Fruit fly (Drosophila melanogaster) whole organism, wandering third instar larva: ENCODE measurements around the gene CG7054.

ENCODE experiments used
- Dfd ChIP-seq: fragments of >200 bp; optimal IDR thresholded peaks from 2 replicates; lab custom pipeline; 2017; ENCODE audit warnings: missing biosample characterization, missing genetic modification characterization
- Dif ChIP-seq: fragments of 200-275, 200-300 bp; sonication (Bioruptor generic); optimal IDR thresholded peaks from 2 replicates; lab custom pipeline; 2018; ENCODE audit warnings: missing biosample characterization, missing genetic modification characterization; ENCODE audit not compliant: partially characterized antibody
- GATAd ChIP-seq: sonication (Bioruptor generic); optimal IDR thresholded peaks from 2 replicates; lab custom pipeline; 2016; ENCODE audit warnings: missing biosample characterization, missing genetic modification characterization
- Hnf4 ChIP-seq: fragments of 200-800 bp; sonication (Bioruptor generic); optimal IDR thresholded peaks from 2 replicates; lab custom pipeline; 2016; ENCODE audit warnings: missing biosample characterization, mild to moderate bottlenecking, missing genetic modification characterization
- Hr83 ChIP-seq: fragments of 200-300 bp; sonication (Bioruptor generic); optimal IDR thresholded peaks from 2 replicates; lab custom pipeline; 2016; ENCODE audit warnings: missing biosample characterization, mild to moderate bottlenecking, missing genetic modification characterization, moderate library complexity; ENCODE audit not compliant: poor library complexity, severe bottlenecking
- OdsH ChIP-seq: fragments of 200-800 bp; sonication (Bioruptor generic); optimal IDR thresholded peaks from 2 replicates; lab custom pipeline; 2016; ENCODE audit warnings: missing biosample characterization, mild to moderate bottlenecking, missing genetic modification characterization
- brk ChIP-seq: fragments of 200-800 bp; sonication (Bioruptor generic); optimal IDR thresholded peaks from 2 replicates; lab custom pipeline; 2016; ENCODE audit warnings: missing biosample characterization, mild to moderate bottlenecking, missing genetic modification characterization
- dmrt93B ChIP-seq: fragments of 200-800 bp; sonication (Bioruptor generic); optimal IDR thresholded peaks from 2 replicates; lab custom pipeline; 2018; ENCODE audit warnings: missing biosample characterization, mild to moderate bottlenecking, missing genetic modification characterization
- fru ChIP-seq: fragments of 200-800 bp; sonication (Bioruptor generic); optimal IDR thresholded peaks from 3 replicates; lab custom pipeline; 2016; ENCODE audit warnings: missing biosample characterization, mild to moderate bottlenecking, missing genetic modification characterization
- jim ChIP-seq: fragments of 175-275, 200-325 bp; sonication (Bioruptor generic); optimal IDR thresholded peaks from 2 replicates; lab custom pipeline; 2016; ENCODE audit warnings: missing biosample characterization, mild to moderate bottlenecking, missing genetic modification characterization
- pan ChIP-seq: fragments of >200 bp; optimal IDR thresholded peaks from 2 replicates; lab custom pipeline; 2017
- psq ChIP-seq: fragments of 200-800 bp; sonication (Bioruptor generic); optimal IDR thresholded peaks from 3 replicates; lab custom pipeline; 2017; ENCODE audit warnings: missing biosample characterization, mild to moderate bottlenecking, missing genetic modification characterization, moderate library complexity
- usp ChIP-seq: fragments of >200 bp; optimal IDR thresholded peaks from 2 replicates; lab custom pipeline; 2017; ENCODE audit warnings: missing biosample characterization, missing genetic modification characterization

DNA sequence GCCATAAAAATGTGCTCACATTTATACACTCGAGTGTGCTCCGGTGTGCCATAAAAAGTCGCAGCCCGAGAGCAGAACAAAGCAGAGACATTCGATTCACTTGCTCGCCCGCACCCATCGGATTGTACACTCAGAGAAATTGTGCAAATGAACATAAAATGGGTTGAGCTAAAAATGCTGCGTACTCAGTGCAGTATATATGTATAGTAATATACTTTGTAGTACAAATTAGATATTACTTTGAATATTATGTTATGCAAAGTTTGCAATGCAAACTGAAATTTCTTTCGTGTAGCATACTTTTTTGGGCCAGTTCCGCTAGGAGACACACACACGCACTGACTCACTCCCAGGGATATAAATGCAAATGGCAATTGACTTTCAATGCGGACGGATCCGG, 38.8 kb downstream of the CG7054 start:
- TF ChIP-seq pan (lab: Kevin White, UChicago) (no peak), psq (GFP tag; lab: Kevin White, UChicago) (no peak), GATAd (GFP tag; lab: Kevin White, UChicago) (no peak), fru (GFP tag; lab: Kevin White, UChicago) (no peak), jim (GFP tag; lab: Kevin White, UChicago) (no peak), OdsH (no peak), usp (GFP tag; lab: Kevin White, UChicago) (no peak), Hnf4 (no peak), Dif (GFP tag; lab: Kevin White, UChicago) (no peak), Dfd (GFP tag; lab: Kevin White, UChicago) (no peak), Hr83 (GFP tag; lab: Kevin White, UChicago) (no peak), dmrt93B (GFP tag; lab: Kevin White, UChicago) (no peak), brk (GFP tag; lab: Kevin White, UChicago) (no peak)
